Fruit fly (Drosophila melanogaster): ENCODE data around the gene viaf.
A peak's percentile ranks its signal among the peaks of the same experiment; 100 is the strongest.

Gene viaf

DNA sequence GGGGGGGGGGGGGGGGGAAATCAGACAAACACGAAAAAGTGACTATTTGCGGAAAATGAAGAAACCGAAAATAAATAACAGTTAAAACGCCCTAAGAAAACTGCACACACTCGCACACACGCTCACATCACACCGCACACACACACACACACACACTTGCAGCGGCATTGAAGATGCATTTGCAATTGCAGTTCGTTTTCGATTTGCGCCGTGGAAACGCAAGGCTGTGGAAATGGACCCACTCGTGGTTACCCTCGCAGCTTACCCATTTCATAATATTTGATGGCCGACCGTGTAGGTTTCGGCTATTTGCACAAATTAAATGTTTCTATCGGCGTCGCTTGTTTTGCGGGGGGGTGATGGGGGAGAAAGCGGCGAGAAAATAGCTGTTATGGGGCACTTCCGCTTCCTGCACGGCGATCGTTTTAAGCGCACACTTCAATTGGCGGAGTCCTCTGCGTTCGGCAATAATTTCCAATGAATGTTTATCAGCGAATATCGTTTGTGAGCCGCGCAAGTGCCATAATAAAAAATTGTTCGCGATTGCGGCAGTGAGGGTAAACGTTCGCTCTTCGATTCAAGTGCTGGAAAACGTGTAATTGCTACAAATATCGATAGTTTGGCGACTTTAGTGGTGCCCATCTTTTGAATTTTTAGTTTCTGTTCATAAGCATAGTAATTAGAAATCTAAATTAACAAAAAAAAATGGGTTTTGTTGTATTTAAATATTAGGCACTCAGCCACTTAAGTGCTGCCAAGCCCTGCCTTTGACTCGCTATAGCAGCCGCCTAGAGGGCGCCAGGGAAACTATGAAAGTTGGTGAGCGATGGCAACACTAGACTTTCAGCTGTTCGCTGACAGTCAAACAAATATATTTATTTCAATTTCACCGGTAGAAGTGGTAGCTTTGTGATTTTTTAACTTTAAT lies 9.6 kb upstream of the viaf start, which contains the start of the genes Pop2 and CG6928 (continued):
- peak; percentile 82 for TF ChIP-seq tx (GFP tag; optimal IDR thresholded peaks at IDR 0.05)
- peak; percentile 37 for TF ChIP-seq CG12236 (GFP tag; optimal IDR thresholded peaks at IDR 0.05)
- no peak for TF ChIP-seq ase (GFP tag; IDR thresholded peaks at IDR 0.05)
- TF ChIP-seq sc (optimal IDR thresholded peaks at IDR 0.05): no peak
- no peak for TF ChIP-seq sc (GFP tag; optimal IDR thresholded peaks at IDR 0.05)
- TF ChIP-seq dmrt11E (tag; optimal IDR thresholded peaks at IDR 0.05): peak; percentile 45
- TF ChIP-seq Ets97D (GFP tag; optimal IDR thresholded peaks at IDR 0.05): peak; percentile 92
- no peak for TF ChIP-seq D19A (tag; optimal IDR thresholded peaks at IDR 0.05)
- TF ChIP-seq sd (tag; optimal IDR thresholded peaks at IDR 0.05): no peak
- peak; percentile 48 for TF ChIP-seq Atf3 (GFP tag; optimal IDR thresholded peaks at IDR 0.05)
- peak; percentile 89 for TF ChIP-seq CG14710 (tag; optimal IDR thresholded peaks at IDR 0.05)
- peak; percentile 21 for TF ChIP-seq ac (GFP tag; optimal IDR thresholded peaks at IDR 0.05)
- TF ChIP-seq CkIIα-i1 (GFP tag; IDR thresholded peaks at IDR 0.05): no peak
- peak; percentile 13 for TF ChIP-seq CG10462 (GFP tag; optimal IDR thresholded peaks at IDR 0.05)
- TF ChIP-seq CG15073 (GFP tag; optimal IDR thresholded peaks at IDR 0.05): no peak
- peak; percentile 46; the same call in 1 of the 2 replicates for TF ChIP-seq CG31224 (GFP tag; IDR thresholded peaks at IDR 0.05)
- TF ChIP-seq NFAT (GFP tag; IDR thresholded peaks at IDR 0.05): peak; percentile 82; the same call in 1 of the 2 replicates
- TF ChIP-seq YL-1 (GFP tag; optimal IDR thresholded peaks at IDR 0.05): peak; percentile 82
- no peak for TF ChIP-seq cwo (GFP tag; optimal IDR thresholded peaks at IDR 0.05)
- no peak for TF ChIP-seq CG6854 (GFP tag; optimal IDR thresholded peaks at IDR 0.05)
- peak; percentile 51 for TF ChIP-seq Adf1 (GFP tag; IDR thresholded peaks at IDR 0.05)
- TF ChIP-seq Hey (tag; optimal IDR thresholded peaks at IDR 0.05): no peak
- peak; percentile 34; the same call in 1 of the 2 replicates for TF ChIP-seq tna (GFP tag; IDR thresholded peaks at IDR 0.05; ENCODE audit: partially characterized antibody)
- TF ChIP-seq gcm (GFP tag; optimal IDR thresholded peaks at IDR 0.05): no peak
- TF ChIP-seq fd96Cb (tag; optimal IDR thresholded peaks at IDR 0.05): peak; percentile 52
- TF ChIP-seq CG6791 (GFP tag; IDR thresholded peaks at IDR 0.05; ENCODE audit: partially characterized antibody): peak; percentile 71
- peak; percentile 38 for TF ChIP-seq Vsx1 (GFP tag; optimal IDR thresholded peaks at IDR 0.05)
- peak; percentile 82 for TF ChIP-seq Mad (GFP tag; optimal IDR thresholded peaks at IDR 0.05)
- peak; percentile 80 for TF ChIP-seq CG5245 (GFP tag; optimal IDR thresholded peaks at IDR 0.05)
- peak; percentile 65 for TF ChIP-seq CG4424 (GFP tag; optimal IDR thresholded peaks at IDR 0.05)
- peak; percentile 84 for TF ChIP-seq CG34224 (GFP tag; IDR thresholded peaks at IDR 0.05; ENCODE audit: partially characterized antibody)
- TF ChIP-seq Asciz (GFP tag; optimal IDR thresholded peaks at IDR 0.05): no peak
- TF ChIP-seq CG11456 (GFP tag; IDR thresholded peaks at IDR 0.05): peak; percentile 71; the same call in 2 of the 3 replicates
- TF ChIP-seq zfh1 (GFP tag; IDR thresholded peaks at IDR 0.05): peak; percentile 73; the same call in 2 of the 3 replicates
- peak; percentile 92 for TF ChIP-seq sna (GFP tag; IDR thresholded peaks at IDR 0.05; ENCODE audit: partially characterized antibody)
- peak; percentile 29; the same call in 1 of the 2 replicates for TF ChIP-seq chm (GFP tag; IDR thresholded peaks at IDR 0.05)
- no peak for TF ChIP-seq mirr (GFP tag; optimal IDR thresholded peaks at IDR 0.05)
- no peak for TF ChIP-seq CG4707 (GFP tag; optimal IDR thresholded peaks at IDR 0.05)
- peak; percentile 84 for TF ChIP-seq Chrac-16 (GFP tag; optimal IDR thresholded peaks at IDR 0.05)
- TF ChIP-seq Taf1 (GFP tag; IDR thresholded peaks at IDR 0.05): peak; percentile 27; the same call in 1 of the 2 replicates
- peak; percentile 19 for TF ChIP-seq D19B (GFP tag; optimal IDR thresholded peaks at IDR 0.05)
- TF ChIP-seq CG2199 (GFP tag; IDR thresholded peaks at IDR 0.05): 0 out of 3 replicates have a peak, but pooled peaks have one; percentile 47
- no peak for TF ChIP-seq pita (GFP tag; optimal IDR thresholded peaks at IDR 0.05)
- peak; percentile 59 for TF ChIP-seq ERR (GFP tag; optimal IDR thresholded peaks at IDR 0.05)
- TF ChIP-seq pros (GFP tag; optimal IDR thresholded peaks at IDR 0.05): no peak
- peak; percentile 42 for TF ChIP-seq lbe (GFP tag; optimal IDR thresholded peaks at IDR 0.05)
- TF ChIP-seq MTF-1 (GFP tag; optimal IDR thresholded peaks at IDR 0.05; ENCODE audit: borderline replicate concordance): no peak
- TF ChIP-seq bcd (GFP tag; optimal IDR thresholded peaks at IDR 0.05): peak; percentile 72

Measured in whole organism, embryonic.